Worm (Caenorhabditis elegans): ENCODE data around the gene K09H11.6.

Gene K09H11.6

ce11 chrV:5697581-5697980 lies 38.4 kb downstream of the K09H11.6 start (continued):
- TF ChIP-seq nhr-237 (tag; optimal IDR thresholded peaks at IDR 0.05): no peak
- TF ChIP-seq sptf-1 (tag; optimal IDR thresholded peaks at IDR 0.05): no peak

ce11 chrV:5696177-5696576 lies 39.8 kb downstream of the K09H11.6 start:
- no peak for TF ChIP-seq efl-3 (GFP tag; optimal IDR thresholded peaks at IDR 0.05)
- no peak for TF ChIP-seq sptf-1 (tag; optimal IDR thresholded peaks at IDR 0.05)
- no peak for TF ChIP-seq lin-39 (tag; optimal IDR thresholded peaks at IDR 0.05)
- TF ChIP-seq zag-1 (tag; optimal IDR thresholded peaks at IDR 0.05): no peak
- TF ChIP-seq ceh-90 (tag; optimal IDR thresholded peaks at IDR 0.05): no peak
- TF ChIP-seq tlp-1 (tag; optimal IDR thresholded peaks at IDR 0.05): no peak
- TF ChIP-seq ztf-4 (tag; optimal IDR thresholded peaks at IDR 0.05): no peak
- TF ChIP-seq ceh-88 (GFP tag; IDR thresholded peaks at IDR 0.05): no peak
- no peak for TF ChIP-seq egl-13 (tag; optimal IDR thresholded peaks at IDR 0.05)
- TF ChIP-seq nhr-20 (tag; optimal IDR thresholded peaks at IDR 0.05): no peak
- no peak for TF ChIP-seq elt-3 (tag; optimal IDR thresholded peaks at IDR 0.05)
- no peak for TF ChIP-seq hlh-17 (GFP tag; optimal IDR thresholded peaks at IDR 0.05; ENCODE audit: borderline replicate concordance)
- no peak for TF ChIP-seq fos-1 (tag; optimal IDR thresholded peaks at IDR 0.05)
- TF ChIP-seq lin-13 (GFP tag; optimal IDR thresholded peaks at IDR 0.05): no peak
- no peak for TF ChIP-seq snpc-4 (tag; optimal IDR thresholded peaks at IDR 0.05)
- TF ChIP-seq hpl-2 (GFP tag; optimal IDR thresholded peaks at IDR 0.05): no peak
- no peak for TF ChIP-seq ces-1 (GFP tag; optimal IDR thresholded peaks at IDR 0.05)
- no peak for TF ChIP-seq C04F5.9 (tag; optimal IDR thresholded peaks at IDR 0.05)
- no peak for TF ChIP-seq unc-62 (GFP tag; optimal IDR thresholded peaks at IDR 0.05)

- peak; percentile 94 for TF ChIP-seq blmp-1 (tag; optimal IDR thresholded peaks at IDR 0.05)
- peak; percentile 24 for TF ChIP-seq nhr-71 (tag; optimal IDR thresholded peaks at IDR 0.05)
- TF ChIP-seq efl-3 (GFP tag; optimal IDR thresholded peaks at IDR 0.05): no peak
- TF ChIP-seq hpl-2 (GFP tag; optimal IDR thresholded peaks at IDR 0.05): no peak
- peak in 1 of 6 experiments; percentile 57 for TF ChIP-seq elt-3 (tag; optimal IDR thresholded peaks at IDR 0.05)
- no peak for TF ChIP-seq nhr-76 (tag; optimal IDR thresholded peaks at IDR 0.05)
- TF ChIP-seq skn-1 (tag; optimal IDR thresholded peaks at IDR 0.05): no peak
- peak; percentile 56 for TF ChIP-seq nhr-85 (tag)
- TF ChIP-seq lin-14 (GFP tag; optimal IDR thresholded peaks at IDR 0.05): peak; percentile 56
- no peak for TF ChIP-seq ceh-82 (tag; optimal IDR thresholded peaks at IDR 0.05)
- TF ChIP-seq nhr-77 (tag; optimal IDR thresholded peaks at IDR 0.05): no peak
- no peak for TF ChIP-seq lin-13 (GFP tag; optimal IDR thresholded peaks at IDR 0.05)
- TF ChIP-seq mep-1 (tag; optimal IDR thresholded peaks at IDR 0.05): no peak
- TF ChIP-seq snu-23 (GFP tag; optimal IDR thresholded peaks at IDR 0.05): peak; percentile 27
- peak; percentile 64 for TF ChIP-seq nhr-20 (tag; optimal IDR thresholded peaks at IDR 0.05)
- no peak for TF ChIP-seq irx-1 (tag; optimal IDR thresholded peaks at IDR 0.05)
- no peak for TF ChIP-seq efl-1 (optimal IDR thresholded peaks at IDR 0.05)
- peak in 1 of 2 experiments; percentile 20 for TF ChIP-seq efl-1 (GFP tag; optimal IDR thresholded peaks at IDR 0.05 in 1 of 2)
These were observed 40.3 kb downstream of the K09H11.6 start for ce11 chrV:5695635-5696034.

- no peak for TF ChIP-seq xbp-1 (tag; optimal IDR thresholded peaks at IDR 0.05)
- peak in 1 of 2 experiments; percentile 47 for TF ChIP-seq mdl-1 (tag; optimal IDR thresholded peaks at IDR 0.05)
- peak; percentile 94 for TF ChIP-seq nhr-85 (tag)
- TF ChIP-seq isw-1 (GFP tag; IDR thresholded peaks at IDR 0.05): no peak
- TF ChIP-seq nhr-20 (tag; optimal IDR thresholded peaks at IDR 0.05): peak; percentile 77
- TF ChIP-seq aha-1 (tag; optimal IDR thresholded peaks at IDR 0.05): no peak
- no peak for TF ChIP-seq ztf-11 (tag; optimal IDR thresholded peaks at IDR 0.05)
- peak; percentile 59 for TF ChIP-seq grh-1 (GFP tag; IDR thresholded peaks at IDR 0.05)
- no peak for TF ChIP-seq pag-3 (tag; optimal IDR thresholded peaks at IDR 0.05; ENCODE audit: borderline replicate concordance, insufficient read depth)
- TF ChIP-seq nhr-47 (tag; optimal IDR thresholded peaks at IDR 0.05): peak; percentile 15
- no peak for TF ChIP-seq nhr-12 (tag; optimal IDR thresholded peaks at IDR 0.05)
- peak; percentile 65 for TF ChIP-seq nhr-71 (tag; optimal IDR thresholded peaks at IDR 0.05)
- TF ChIP-seq snu-23 (GFP tag; optimal IDR thresholded peaks at IDR 0.05): peak; percentile 52
- TF ChIP-seq lsy-2 (tag; optimal IDR thresholded peaks at IDR 0.05): peak in 1 of 2 experiments; percentile 38
- TF ChIP-seq elt-3 (tag; optimal IDR thresholded peaks at IDR 0.05): peak; percentile 50 to 97 (median 68)
- TF ChIP-seq efl-1 (optimal IDR thresholded peaks at IDR 0.05): no peak
- TF ChIP-seq efl-1 (GFP tag; optimal IDR thresholded peaks at IDR 0.05 in 1 of 2): peak in 1 of 2 experiments; percentile 66
- TF ChIP-seq lin-14 (GFP tag; optimal IDR thresholded peaks at IDR 0.05): peak; percentile 70
- TF ChIP-seq ama-1 (optimal IDR thresholded peaks at IDR 0.05): no peak
- TF ChIP-seq skn-1 (tag; optimal IDR thresholded peaks at IDR 0.05): no peak
- peak; percentile 51 for TF ChIP-seq nhr-19 (GFP tag; conservative IDR thresholded peaks at IDR 0.05)
- TF ChIP-seq tbx-2 (tag; optimal IDR thresholded peaks at IDR 0.05): peak; percentile 43
- peak; percentile 79 for TF ChIP-seq unc-130 (tag; optimal IDR thresholded peaks at IDR 0.05)
- TF ChIP-seq F16B12.6 (tag; optimal IDR thresholded peaks at IDR 0.05): no peak
- TF ChIP-seq nhr-90 (tag; optimal IDR thresholded peaks at IDR 0.05; ENCODE audit: poor library complexity): peak; percentile 56
These were observed 42.4 kb downstream of the K09H11.6 start for ce11 chrV:5693595-5693994.

All from whole organism, L1 larva.